Worm (Caenorhabditis elegans): ENCODE measurements around the gene K01A6.5.
A peak's percentile ranks its signal among the peaks of the same experiment; 100 is the strongest.

Gene K01A6.5

ce11 chrIV:11742406-11742805, at the start of gene K01A6.5:
K01A6.5 (plus strand) TSS chrIV:11742706.
- no peak for TF ChIP-seq ama-1 (optimal IDR thresholded peaks at IDR 0.05)
- no peak for TF ChIP-seq hlh-8 (tag; optimal IDR thresholded peaks at IDR 0.05)
- TF ChIP-seq hlh-30 (tag; optimal IDR thresholded peaks at IDR 0.05; ENCODE audit: insufficient read depth), result no peak
- no peak for TF ChIP-seq sox-4 (tag; optimal IDR thresholded peaks at IDR 0.05)
- no peak for TF ChIP-seq gmeb-2 (tag; optimal IDR thresholded peaks at IDR 0.05)

DNA sequence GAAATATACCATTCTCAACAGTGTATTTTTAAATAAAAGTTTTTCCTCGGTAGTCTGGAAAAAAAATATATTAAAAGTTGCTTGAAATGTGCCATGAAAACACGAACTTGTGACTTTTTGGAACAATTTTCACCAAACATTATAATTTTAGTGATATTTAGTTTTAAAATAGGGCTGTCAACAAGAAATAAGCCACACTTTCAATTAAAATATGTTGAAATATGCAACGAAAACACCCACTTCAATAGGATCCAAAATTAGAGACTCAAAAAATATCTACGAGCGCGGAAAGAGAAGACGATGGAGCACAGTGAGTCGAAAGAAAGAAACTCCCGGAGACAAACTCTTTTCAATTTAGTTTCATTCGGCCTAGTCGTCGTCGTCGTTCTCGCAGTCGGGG, 49.0 kb upstream of the K01A6.5 start, which contains the start of gene ZK792.12:
TSS of gene ZK792.12 (plus strand) at position 301 of the 400 bp plus-strand sequence.
- TF ChIP-seq K09A11.1 (tag; optimal IDR thresholded peaks at IDR 0.05; ENCODE audit: insufficient read depth) (no peak), ceh-2 (tag; optimal IDR thresholded peaks at IDR 0.05) (no peak), F13H6.1 (tag; optimal IDR thresholded peaks at IDR 0.05) (no peak), T23F11.4 (GFP tag; optimal IDR thresholded peaks at IDR 0.05) (no peak), Y22D7AL.16 (tag; optimal IDR thresholded peaks at IDR 0.05) (no peak), nhr-232 (tag; optimal IDR thresholded peaks at IDR 0.05) (no peak), syd-9 (tag; optimal IDR thresholded peaks at IDR 0.05) (no peak), hlh-30 (tag; optimal IDR thresholded peaks at IDR 0.05; ENCODE audit: insufficient read depth) (no peak), unc-42 (tag; optimal IDR thresholded peaks at IDR 0.05) (no peak), ceh-24 (tag; optimal IDR thresholded peaks at IDR 0.05) (no peak), C38D4.7 (GFP tag; optimal IDR thresholded peaks at IDR 0.05) (no peak), ceh-22 (tag; optimal IDR thresholded peaks at IDR 0.05) (no peak)

- TF ChIP-seq ceh-48 (tag; optimal IDR thresholded peaks at IDR 0.05) (peak; percentile 68), pqm-1 (tag; optimal IDR thresholded peaks at IDR 0.05) (no peak)
Observed at ce11 chrIV:11694143-11694542, 48.4 kb upstream of the K01A6.5 start, which contains the start of gene ZK792.7. ZK792.7 (plus strand) TSS chrIV:11694443.

DNA sequence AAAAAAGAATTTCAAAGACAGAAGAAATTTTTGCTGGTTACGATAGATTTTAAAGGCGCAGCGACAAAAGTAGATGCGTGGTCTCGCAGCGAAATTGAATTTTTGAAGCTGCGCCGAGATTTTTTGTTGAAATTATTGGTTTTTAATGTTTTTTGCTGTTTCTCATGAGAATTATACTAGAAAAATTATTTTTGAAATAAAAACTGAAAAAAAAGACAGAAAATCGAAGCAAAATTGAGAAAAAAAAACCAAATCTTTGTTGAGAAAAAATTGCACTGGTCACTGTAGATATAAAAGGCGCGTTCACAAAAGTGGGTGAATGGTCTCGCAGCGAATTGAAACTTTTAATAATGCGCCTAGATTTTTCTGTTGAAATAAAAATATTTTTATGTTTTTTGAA, 46.9 kb upstream of the K01A6.5 start:
- TF ChIP-seq pha-4 (tag; optimal IDR thresholded peaks at IDR 0.05) (no peak), hlh-6 (tag; optimal IDR thresholded peaks at IDR 0.05) (no peak), ceh-31 (tag; optimal IDR thresholded peaks at IDR 0.05) (no peak), sox-2 (GFP tag; IDR thresholded peaks at IDR 0.05) (no peak), ceh-2 (tag; optimal IDR thresholded peaks at IDR 0.05) (no peak), tbx-2 (tag; optimal IDR thresholded peaks at IDR 0.05) (no peak), C38D4.7 (GFP tag; optimal IDR thresholded peaks at IDR 0.05) (no peak), pha-2 (tag; optimal IDR thresholded peaks at IDR 0.05) (no peak), ceh-48 (tag; optimal IDR thresholded peaks at IDR 0.05) (no peak), ceh-30 (tag; optimal IDR thresholded peaks at IDR 0.05) (no peak), ceh-45 (GFP tag; IDR thresholded peaks at IDR 0.05) (no peak), F13H6.1 (tag; optimal IDR thresholded peaks at IDR 0.05) (no peak), fax-1 (tag; optimal IDR thresholded peaks at IDR 0.05) (no peak), nhr-232 (tag; optimal IDR thresholded peaks at IDR 0.05) (no peak), lim-6 (tag; optimal IDR thresholded peaks at IDR 0.05) (no peak)

DNA sequence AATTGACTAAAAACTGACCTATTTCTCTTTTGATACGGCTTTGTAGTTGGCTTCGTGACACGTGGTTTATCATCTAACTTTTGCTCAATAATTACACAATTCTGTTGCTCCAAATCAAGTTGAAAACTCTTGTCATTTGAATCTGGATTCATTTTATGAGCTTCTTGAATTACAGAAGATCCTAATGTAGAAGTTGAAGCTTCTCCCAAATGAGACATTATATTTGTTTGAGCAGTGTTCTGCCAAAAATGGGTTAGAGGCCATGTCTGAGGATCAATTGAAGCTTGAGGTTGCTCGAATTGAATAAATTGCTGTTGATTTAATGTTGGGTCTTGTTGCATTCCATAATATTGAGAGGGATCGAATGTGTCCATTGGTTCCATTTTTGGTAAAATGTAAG, 45.0 kb upstream of the K01A6.5 start:
- TF ChIP-seq K02D7.2 (tag; optimal IDR thresholded peaks at IDR 0.05), result no peak
- TF ChIP-seq ceh-9 (tag; optimal IDR thresholded peaks at IDR 0.05), result no peak
- no peak for TF ChIP-seq elt-2 (tag; optimal IDR thresholded peaks at IDR 0.05)
- no peak for TF ChIP-seq K09A11.1 (tag; optimal IDR thresholded peaks at IDR 0.05; ENCODE audit: insufficient read depth)
- no peak for TF ChIP-seq pha-4 (tag; optimal IDR thresholded peaks at IDR 0.05)
- TF ChIP-seq dmd-4 (tag; optimal IDR thresholded peaks at IDR 0.05; ENCODE audit: borderline replicate concordance), result no peak
- no peak for TF ChIP-seq nhr-232 (tag; optimal IDR thresholded peaks at IDR 0.05)

DNA sequence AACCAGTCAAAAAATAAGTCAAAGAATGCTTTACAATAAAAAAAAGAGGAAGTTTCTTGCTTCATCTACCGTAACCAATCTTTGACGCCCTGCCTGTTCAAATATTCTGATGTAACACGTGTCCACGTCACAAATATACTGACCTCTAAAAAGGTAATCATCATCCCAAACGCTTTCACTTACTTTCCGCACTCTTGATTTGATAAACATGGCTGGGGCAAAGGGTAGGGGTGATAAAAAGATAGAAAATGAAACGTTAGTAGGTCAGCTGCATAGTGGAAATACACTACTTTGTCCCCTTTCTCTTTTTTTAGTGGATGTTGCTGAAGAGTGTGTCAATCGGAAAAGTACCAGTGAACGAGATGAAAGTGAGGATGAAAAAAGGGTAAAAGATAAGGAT, 42.4 kb upstream of the K01A6.5 start:
- TF ChIP-seq ceh-18 (tag; optimal IDR thresholded peaks at IDR 0.05), result no peak
- no peak for TF ChIP-seq madf-2 (tag; optimal IDR thresholded peaks at IDR 0.05)
- TF ChIP-seq pros-1 (tag; optimal IDR thresholded peaks at IDR 0.05), result no peak
- TF ChIP-seq ref-2 (tag; optimal IDR thresholded peaks at IDR 0.05), result no peak
- no peak for TF ChIP-seq ahr-1 (tag; optimal IDR thresholded peaks at IDR 0.05)
- TF ChIP-seq hlh-6 (tag; optimal IDR thresholded peaks at IDR 0.05), result no peak
- TF ChIP-seq K09A11.1 (tag; optimal IDR thresholded peaks at IDR 0.05; ENCODE audit: insufficient read depth), result no peak
- no peak for TF ChIP-seq lin-11 (tag; optimal IDR thresholded peaks at IDR 0.05)
- TF ChIP-seq tbx-7 (tag; optimal IDR thresholded peaks at IDR 0.05), result no peak
- no peak for TF ChIP-seq hlh-13 (GFP tag; optimal IDR thresholded peaks at IDR 0.05)
- TF ChIP-seq ets-4 (tag; optimal IDR thresholded peaks at IDR 0.05), result no peak
- no peak for TF ChIP-seq ceh-14 (tag; optimal IDR thresholded peaks at IDR 0.05)
- TF ChIP-seq hlh-30 (tag; optimal IDR thresholded peaks at IDR 0.05; ENCODE audit: insufficient read depth), result no peak
- TF ChIP-seq pha-2 (tag; optimal IDR thresholded peaks at IDR 0.05), result no peak
- TF ChIP-seq ztf-16 (tag; optimal IDR thresholded peaks at IDR 0.05), result no peak
- no peak for TF ChIP-seq pqm-1 (tag; optimal IDR thresholded peaks at IDR 0.05)
- no peak for TF ChIP-seq eyg-1 (tag; optimal IDR thresholded peaks at IDR 0.05)
- no peak for TF ChIP-seq lim-6 (tag; optimal IDR thresholded peaks at IDR 0.05)

Measured in whole organism, late embryonic.